Fruit fly (Drosophila melanogaster) whole organism, wandering third instar larva: ENCODE data around the gene Ugt35E2.

ENCODE experiments used
- Abd-B ChIP-seq: fragments of >200 bp; optimal IDR thresholded peaks from 2 replicates; lab custom pipeline; 2017; ENCODE audit warnings: missing biosample characterization, missing genetic modification characterization
- CG32264 ChIP-seq: fragments of 200-800 bp; sonication (Bioruptor generic); optimal IDR thresholded peaks from 2 replicates; lab custom pipeline; 2016; ENCODE audit warnings: missing biosample characterization, missing genetic modification characterization
- CG9705 ChIP-seq: fragments of 200-800 bp; sonication (Bioruptor generic); optimal IDR thresholded peaks from 2 replicates; lab custom pipeline; 2018; ENCODE audit warnings: missing biosample characterization, mild to moderate bottlenecking, missing genetic modification characterization
- CrebA ChIP-seq: fragments of 200-800 bp; sonication (Bioruptor generic); optimal IDR thresholded peaks from 2 replicates; lab custom pipeline; 2016; ENCODE audit warnings: missing biosample characterization, mild to moderate bottlenecking, missing genetic modification characterization, borderline replicate concordance
- Dfd ChIP-seq: fragments of >200 bp; optimal IDR thresholded peaks from 2 replicates; lab custom pipeline; 2017; ENCODE audit warnings: missing biosample characterization, missing genetic modification characterization
- Dif ChIP-seq: fragments of 200-275, 200-300 bp; sonication (Bioruptor generic); optimal IDR thresholded peaks from 2 replicates; lab custom pipeline; 2018; ENCODE audit warnings: missing biosample characterization, missing genetic modification characterization; ENCODE audit not compliant: partially characterized antibody
- GATAd ChIP-seq: sonication (Bioruptor generic); optimal IDR thresholded peaks from 2 replicates; lab custom pipeline; 2016; ENCODE audit warnings: missing biosample characterization, missing genetic modification characterization
- HLH106 ChIP-seq: fragments of 200-800 bp; optimal IDR thresholded peaks from 3 replicates; lab custom pipeline; 2019; ENCODE audit warnings: missing biosample characterization, mild to moderate bottlenecking, missing genetic modification characterization, moderate library complexity
- Hnf4 ChIP-seq: fragments of 200-800 bp; sonication (Bioruptor generic); optimal IDR thresholded peaks from 2 replicates; lab custom pipeline; 2016; ENCODE audit warnings: missing biosample characterization, mild to moderate bottlenecking, missing genetic modification characterization
- Hr78 ChIP-seq: fragments of >200 bp; optimal IDR thresholded peaks from 2 replicates; lab custom pipeline; 2017; ENCODE audit warnings: missing biosample characterization, missing genetic modification characterization
- Hr83 ChIP-seq: fragments of 200-300 bp; sonication (Bioruptor generic); optimal IDR thresholded peaks from 2 replicates; lab custom pipeline; 2016; ENCODE audit warnings: missing biosample characterization, mild to moderate bottlenecking, missing genetic modification characterization, moderate library complexity; ENCODE audit not compliant: poor library complexity, severe bottlenecking
- Jra ChIP-seq: sonication (Bioruptor generic); optimal IDR thresholded peaks from 2 replicates; lab custom pipeline; 2016; ENCODE audit warnings: missing biosample characterization, missing genetic modification characterization
- Mio ChIP-seq: sonication (Bioruptor generic); optimal IDR thresholded peaks from 2 replicates; lab custom pipeline; 2016; ENCODE audit warnings: missing biosample characterization, missing genetic modification characterization
- Myc ChIP-seq: fragments of >200 bp; optimal IDR thresholded peaks from 2 replicates; lab custom pipeline; 2017
- N ChIP-seq: fragments of >200 bp; optimal IDR thresholded peaks from 2 replicates; lab custom pipeline; 2018; ENCODE audit warnings: missing biosample characterization, missing external identifiers, missing genetic modification characterization
- OdsH ChIP-seq: fragments of 200-800 bp; sonication (Bioruptor generic); optimal IDR thresholded peaks from 2 replicates; lab custom pipeline; 2016; ENCODE audit warnings: missing biosample characterization, mild to moderate bottlenecking, missing genetic modification characterization
- Rel ChIP-seq, 2 experiments: fragments of 200-800 bp; sonication (Bioruptor generic) in 1 of 2; optimal IDR thresholded peaks; 2 replicates in 1 of 2; 3 replicates in 1 of 2; lab custom pipeline; 2016 to 2019; ENCODE audit warnings: mild to moderate bottlenecking in 2 of 2, missing biosample characterization in 2 of 2, missing genetic modification characterization in 2 of 2, moderate library complexity in 1 of 2
- Sp1 ChIP-seq: fragments of 200-800 bp; sonication (Bioruptor generic); optimal IDR thresholded peaks from 3 replicates; lab custom pipeline; 2019; ENCODE audit warnings: missing biosample characterization, mild to moderate bottlenecking, missing genetic modification characterization, moderate library complexity
- Vsx2 ChIP-seq: fragments of 200-300, 225-300 bp; sonication (Bioruptor generic); optimal IDR thresholded peaks from 2 replicates; lab custom pipeline; 2018; ENCODE audit warnings: missing biosample characterization, missing genetic modification characterization; ENCODE audit not compliant: partially characterized antibody
- br ChIP-seq: fragments of 200-800 bp; sonication (Bioruptor generic); optimal IDR thresholded peaks from 2 replicates; lab custom pipeline; 2016; ENCODE audit warnings: missing biosample characterization, missing genetic modification characterization
- brk ChIP-seq: fragments of 200-800 bp; sonication (Bioruptor generic); optimal IDR thresholded peaks from 2 replicates; lab custom pipeline; 2016; ENCODE audit warnings: missing biosample characterization, mild to moderate bottlenecking, missing genetic modification characterization
- dl ChIP-seq, 2 experiments: fragments of 175-275, 200-275 bp in 1 of 2; fragments of 200-275 bp in 1 of 2; sonication (Bioruptor generic); optimal IDR thresholded peaks; lab custom pipeline; 2018; ENCODE audit warnings: mild to moderate bottlenecking in 2 of 2, missing biosample characterization in 2 of 2, missing genetic modification characterization in 2 of 2, moderate library complexity in 2 of 2; ENCODE audit not compliant: partially characterized antibody in 2 of 2, insufficient read depth in 1 of 2
- dmrt93B ChIP-seq: fragments of 200-800 bp; sonication (Bioruptor generic); optimal IDR thresholded peaks from 2 replicates; lab custom pipeline; 2018; ENCODE audit warnings: missing biosample characterization, mild to moderate bottlenecking, missing genetic modification characterization
- dsf ChIP-seq: sonication (Bioruptor generic); optimal IDR thresholded peaks from 2 replicates; lab custom pipeline; 2016; ENCODE audit warnings: missing biosample characterization, missing genetic modification characterization, borderline replicate concordance
- ey ChIP-seq: fragments of 200-800 bp; sonication (Bioruptor generic); optimal IDR thresholded peaks from 2 replicates; lab custom pipeline; 2016; ENCODE audit warnings: missing biosample characterization, missing genetic modification characterization
- foxo ChIP-seq, 2 experiments: fragments of 200-800 bp; sonication (Bioruptor generic); optimal IDR thresholded peaks; 2 replicates in 1 of 2; 3 replicates in 1 of 2; lab custom pipeline; 2016 to 2017; ENCODE audit warnings: missing biosample characterization in 2 of 2, missing genetic modification characterization in 2 of 2
- fru ChIP-seq: fragments of 200-800 bp; sonication (Bioruptor generic); optimal IDR thresholded peaks from 3 replicates; lab custom pipeline; 2016; ENCODE audit warnings: missing biosample characterization, mild to moderate bottlenecking, missing genetic modification characterization
- h ChIP-seq: fragments of 200-800 bp; sonication (Bioruptor generic); optimal IDR thresholded peaks from 3 replicates; lab custom pipeline; 2016; ENCODE audit warnings: missing biosample characterization, mild to moderate bottlenecking, missing genetic modification characterization
- jim ChIP-seq: fragments of 175-275, 200-325 bp; sonication (Bioruptor generic); optimal IDR thresholded peaks from 2 replicates; lab custom pipeline; 2016; ENCODE audit warnings: missing biosample characterization, mild to moderate bottlenecking, missing genetic modification characterization
- lola ChIP-seq: fragments of >200 bp; optimal IDR thresholded peaks from 2 replicates; lab custom pipeline; 2017; ENCODE audit warnings: missing biosample characterization, missing genetic modification characterization
- pan ChIP-seq: fragments of >200 bp; optimal IDR thresholded peaks from 2 replicates; lab custom pipeline; 2017
- psq ChIP-seq: fragments of 200-800 bp; sonication (Bioruptor generic); optimal IDR thresholded peaks from 3 replicates; lab custom pipeline; 2017; ENCODE audit warnings: missing biosample characterization, mild to moderate bottlenecking, missing genetic modification characterization, moderate library complexity
- rgr ChIP-seq: fragments of 200-800 bp; sonication (Bioruptor generic); optimal IDR thresholded peaks from 3 replicates; lab custom pipeline; 2016; ENCODE audit warnings: missing biosample characterization, mild to moderate bottlenecking, missing genetic modification characterization
- sage ChIP-seq: fragments of 200-800 bp; sonication (Bioruptor generic); optimal IDR thresholded peaks from 2 replicates; lab custom pipeline; 2016; ENCODE audit warnings: missing biosample characterization, mild to moderate bottlenecking, missing genetic modification characterization
- sv ChIP-seq: fragments of 200-800 bp; sonication (Bioruptor generic); optimal IDR thresholded peaks from 3 replicates; lab custom pipeline; 2016; ENCODE audit warnings: missing biosample characterization, missing genetic modification characterization
- tai ChIP-seq: sonication (Bioruptor generic); optimal IDR thresholded peaks from 2 replicates; lab custom pipeline; 2016; ENCODE audit warnings: missing biosample characterization, missing genetic modification characterization
- usp ChIP-seq: fragments of >200 bp; optimal IDR thresholded peaks from 2 replicates; lab custom pipeline; 2017; ENCODE audit warnings: missing biosample characterization, missing genetic modification characterization
- woc ChIP-seq: sonication (Bioruptor generic); optimal IDR thresholded peaks from 2 replicates; lab custom pipeline; 2016; ENCODE audit warnings: missing biosample characterization, mild to moderate bottlenecking, missing genetic modification characterization

Gene Ugt35E2

DNA sequence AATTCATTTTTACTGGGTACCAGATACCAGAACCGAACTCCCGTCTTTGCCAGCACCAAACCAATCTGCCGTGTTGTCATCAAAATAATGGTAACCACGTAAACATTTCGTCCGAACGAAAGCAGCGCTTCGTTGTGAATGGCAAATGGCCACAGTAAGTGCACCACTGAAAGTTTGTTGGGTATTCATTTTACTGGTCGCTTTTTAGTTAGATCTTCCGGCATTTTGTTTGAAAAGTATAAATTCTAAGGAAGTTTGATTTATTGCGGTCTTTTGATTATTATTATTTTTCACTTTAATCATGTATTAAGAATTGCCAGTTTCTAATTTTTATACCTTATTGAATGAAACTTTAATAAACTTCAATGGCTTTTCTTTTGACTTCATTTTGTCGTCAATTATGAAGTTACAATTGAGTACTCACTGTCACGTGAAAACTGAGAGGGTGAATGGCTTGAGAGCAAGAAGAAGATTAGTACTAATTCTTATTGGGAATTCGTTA lies 46.7 kb upstream of the Ugt35E2 start, which contains the start of gene ZnT86D:
ZnT86D (minus strand) TSS at position 91 of the 502 bp plus-strand sequence.
- TF ChIP-seq tai (GFP tag; lab: Kevin White, UChicago): no peak
- TF ChIP-seq Mio: no peak
- TF ChIP-seq woc (GFP tag; lab: Kevin White, UChicago): peak; percentile 96
- peak; percentile 78 for TF ChIP-seq psq (GFP tag; lab: Kevin White, UChicago)
- TF ChIP-seq Myc (lab: Kevin White, UChicago): peak; percentile 58
- peak; percentile 81 for TF ChIP-seq Sp1 (GFP tag; lab: Kevin White, UChicago)
- TF ChIP-seq ey (GFP tag; lab: Kevin White, UChicago): peak; percentile 61
- peak; percentile 44 for TF ChIP-seq Hnf4 (GFP tag; lab: Kevin White, UChicago)
- TF ChIP-seq Hr78 (GFP tag; lab: Kevin White, UChicago): no peak
- TF ChIP-seq h (GFP tag; lab: Kevin White, UChicago): peak; percentile 73
- TF ChIP-seq Rel (GFP tag; optimal IDR thresholded peaks at IDR 0.05; lab: Kevin White, UChicago): no peak
- peak; percentile 44 for TF ChIP-seq Rel (tag; optimal IDR thresholded peaks at IDR 0.05; lab: Kevin White, UChicago)
- no peak for TF ChIP-seq N (GFP tag; lab: Kevin White, UChicago)
- peak; percentile 39 for TF ChIP-seq Hr83
- TF ChIP-seq CrebA (GFP tag; lab: Kevin White, UChicago): no peak
- no peak for TF ChIP-seq Abd-B (GFP tag; lab: Kevin White, UChicago)
- TF ChIP-seq Jra (GFP tag; lab: Kevin White, UChicago): peak; percentile 22
- TF ChIP-seq HLH106 (tag; lab: Kevin White, UChicago): peak; percentile 84
- TF ChIP-seq dmrt93B (GFP tag; lab: Kevin White, UChicago): peak; percentile 39
- peak; percentile 75 for TF ChIP-seq br (GFP tag; lab: Kevin White, UChicago)
- peak; percentile 59 for TF ChIP-seq CG9705 (GFP tag; lab: Kevin White, UChicago)
- no peak for TF ChIP-seq sage
- peak; percentile 63 for TF ChIP-seq rgr (GFP tag; lab: Kevin White, UChicago)
- peak; percentile 86 for TF ChIP-seq fru (GFP tag; lab: Kevin White, UChicago)
- TF ChIP-seq CG32264 (GFP tag; lab: Kevin White, UChicago): peak; percentile 30
- peak in 1 of 2 experiments; percentile 64 for TF ChIP-seq foxo (GFP tag; optimal IDR thresholded peaks at IDR 0.05; lab: Kevin White, UChicago)
- TF ChIP-seq OdsH (GFP tag; lab: Kevin White, UChicago): peak; percentile 33
- no peak for TF ChIP-seq GATAd

DNA sequence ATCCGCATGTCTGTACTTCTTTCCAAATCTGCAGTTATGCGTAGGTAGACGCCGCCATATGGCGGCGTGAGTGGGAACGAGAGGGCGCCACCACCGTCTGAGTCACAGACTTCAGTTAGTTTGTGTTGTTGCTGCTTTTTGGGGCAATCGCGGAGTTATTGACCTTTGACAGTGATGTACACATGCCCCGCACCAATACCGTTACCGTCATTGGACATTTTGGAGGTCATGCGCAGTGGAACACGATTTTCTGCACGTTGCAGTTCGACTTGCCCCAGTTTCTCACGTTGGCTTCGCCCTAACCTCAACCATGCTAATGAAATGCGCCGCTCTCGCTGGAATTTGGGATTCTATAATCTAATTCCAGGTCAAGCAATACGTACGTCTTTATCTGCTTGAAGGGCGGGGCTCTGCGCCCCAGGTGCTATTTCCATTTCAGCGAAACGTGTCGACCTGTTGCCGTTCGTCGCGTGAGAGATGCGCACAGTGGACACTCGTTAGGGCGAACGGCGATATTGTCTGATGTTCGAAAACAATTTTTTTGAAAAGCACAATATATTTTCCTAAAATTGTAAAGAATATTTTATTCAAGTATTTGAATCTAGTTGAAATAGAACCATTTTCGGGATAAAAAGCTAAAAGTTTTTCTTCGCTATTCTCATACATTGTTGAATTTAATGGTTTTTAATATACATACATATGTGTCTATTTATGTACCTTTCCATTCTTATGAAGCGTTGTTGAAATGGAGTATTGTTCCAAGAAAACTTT lies 43.7 kb upstream of the Ugt35E2 start:
- TF ChIP-seq CrebA (GFP tag; lab: Kevin White, UChicago) (no peak), foxo (GFP tag; optimal IDR thresholded peaks at IDR 0.05; lab: Kevin White, UChicago) (peak in 1 of 2 experiments; percentile 80), Hnf4 (GFP tag; lab: Kevin White, UChicago) (peak; percentile 61), HLH106 (tag; lab: Kevin White, UChicago) (peak; percentile 73), CG32264 (GFP tag; lab: Kevin White, UChicago) (no peak), lola (GFP tag; lab: Kevin White, UChicago) (no peak), tai (GFP tag; lab: Kevin White, UChicago) (no peak), h (GFP tag; lab: Kevin White, UChicago) (peak; percentile 74), rgr (GFP tag; lab: Kevin White, UChicago) (peak; percentile 77), ey (GFP tag; lab: Kevin White, UChicago) (peak; percentile 65), fru (GFP tag; lab: Kevin White, UChicago) (peak; percentile 60), Dif (GFP tag; lab: Kevin White, UChicago) (no peak), psq (GFP tag; lab: Kevin White, UChicago) (peak; percentile 63), Jra (GFP tag; lab: Kevin White, UChicago) (peak; percentile 88), jim (GFP tag; lab: Kevin White, UChicago) (no peak), pan (lab: Kevin White, UChicago) (no peak), brk (GFP tag; lab: Kevin White, UChicago) (no peak), GATAd (no peak), sage (no peak), Mio (no peak), dsf (no peak), OdsH (GFP tag; lab: Kevin White, UChicago) (peak; percentile 62), Myc (lab: Kevin White, UChicago) (peak; percentile 71), N (GFP tag; lab: Kevin White, UChicago) (no peak), dl (GFP tag; optimal IDR thresholded peaks at IDR 0.05; lab: Kevin White, UChicago; ENCODE audit: insufficient read depth in 1 of 2, partially characterized antibody in 2 of 2) (peak in 1 of 2 experiments; percentile 4), woc (GFP tag; lab: Kevin White, UChicago) (peak; percentile 82), Sp1 (GFP tag; lab: Kevin White, UChicago) (peak; percentile 59), Vsx2 (no peak), br (GFP tag; lab: Kevin White, UChicago) (peak; percentile 36), Abd-B (GFP tag; lab: Kevin White, UChicago) (no peak), usp (GFP tag; lab: Kevin White, UChicago) (no peak), Dfd (GFP tag; lab: Kevin White, UChicago) (no peak), Hr83 (peak; percentile 66), dmrt93B (GFP tag; lab: Kevin White, UChicago) (peak; percentile 41), Rel (GFP tag; optimal IDR thresholded peaks at IDR 0.05; lab: Kevin White, UChicago) (no peak), Rel (tag; optimal IDR thresholded peaks at IDR 0.05; lab: Kevin White, UChicago) (peak; percentile 64), Hr78 (GFP tag; lab: Kevin White, UChicago) (no peak), CG9705 (GFP tag; lab: Kevin White, UChicago) (peak; percentile 40), sv (GFP tag; lab: Kevin White, UChicago) (peak; percentile 55)
- TF ChIP-seq, all 38 proteins: peak for 20
